Fruit fly (Drosophila melanogaster): ENCODE data around the gene MAGE.

The MAGE gene

dm6 chr3R:7171384-7172099, 16.6 kb upstream of the MAGE start:
- TF ChIP-seq CG16779 (tag; optimal IDR thresholded peaks at IDR 0.05) (peak; percentile 55), Sox15 (GFP tag; optimal IDR thresholded peaks at IDR 0.05) (no peak), CG15336 (GFP tag; IDR thresholded peaks at IDR 0.05) (peak; percentile 50), CG4318 (GFP tag; optimal IDR thresholded peaks at IDR 0.05) (no peak), CG7368 (GFP tag; optimal IDR thresholded peaks at IDR 0.05) (peak; percentile 34), fd59A (GFP tag; optimal IDR thresholded peaks at IDR 0.05) (peak; percentile 83), eg (GFP tag; IDR thresholded peaks at IDR 0.05) (no peak), Sox102F (GFP tag; optimal IDR thresholded peaks at IDR 0.05) (peak; percentile 6), vri (GFP tag; optimal IDR thresholded peaks at IDR 0.05) (no peak), achi (GFP tag; optimal IDR thresholded peaks at IDR 0.05) (peak; percentile 69), spab (GFP tag; optimal IDR thresholded peaks at IDR 0.05) (peak; percentile 71), CG11294 (GFP tag; IDR thresholded peaks at IDR 0.05) (no peak), pdm3 (GFP tag; optimal IDR thresholded peaks at IDR 0.05) (peak; percentile 71), CG8632 (GFP tag; optimal IDR thresholded peaks at IDR 0.05) (peak; percentile 21), cyc (GFP tag; optimal IDR thresholded peaks at IDR 0.05) (no peak), ss (GFP tag; optimal IDR thresholded peaks at IDR 0.05) (peak; percentile 86 to 87), Ets21C (GFP tag; optimal IDR thresholded peaks at IDR 0.05) (peak; percentile 14), CG6792 (GFP tag; optimal IDR thresholded peaks at IDR 0.05) (peak; percentile 47), CG11902 (GFP tag; optimal IDR thresholded peaks at IDR 0.05) (no peak), CG10669 (GFP tag; optimal IDR thresholded peaks at IDR 0.05) (peak; percentile 77), CG31627 (GFP tag; optimal IDR thresholded peaks at IDR 0.05) (peak; percentile 29), CG3032 (tag; optimal IDR thresholded peaks at IDR 0.05) (peak; percentile 86), Ets96B (tag; optimal IDR thresholded peaks at IDR 0.05) (peak; percentile 85), Hr38 (GFP tag; optimal IDR thresholded peaks at IDR 0.05) (no peak), lz (GFP tag; optimal IDR thresholded peaks at IDR 0.05) (peak; percentile 52), esn (GFP tag; optimal IDR thresholded peaks at IDR 0.05) (peak; percentile 60), CG6163 (GFP tag; IDR thresholded peaks at IDR 0.05) (0 out of 3 replicates have a peak, but pooled peaks have one; percentile 17), CG6808 (GFP tag; optimal IDR thresholded peaks at IDR 0.05) (peak; percentile 81), svp (GFP tag) (no peak), salr (GFP tag; optimal IDR thresholded peaks at IDR 0.05) (peak; percentile 55 to 71), net (GFP tag; optimal IDR thresholded peaks at IDR 0.05) (peak; percentile 51), dsx (GFP tag; optimal IDR thresholded peaks at IDR 0.05; ENCODE audit: poor library complexity, severe bottlenecking) (peak; percentile 83), CG9139 (GFP tag; optimal IDR thresholded peaks at IDR 0.05) (peak; percentile 57), acj6 (GFP tag; optimal IDR thresholded peaks at IDR 0.05) (peak; percentile 53), Lpt (GFP tag; optimal IDR thresholded peaks at IDR 0.05) (peak; percentile 53), Met (GFP tag; optimal IDR thresholded peaks at IDR 0.05) (peak; percentile 58), CG6276 (GFP tag; optimal IDR thresholded peaks at IDR 0.05) (no peak), CG1621 (tag; optimal IDR thresholded peaks at IDR 0.05) (peak; percentile 56), Eip93F (GFP tag; optimal IDR thresholded peaks at IDR 0.05) (no peak), fd85E (GFP tag; optimal IDR thresholded peaks at IDR 0.05) (no peak), CG3919 (GFP tag; optimal IDR thresholded peaks at IDR 0.05) (peak; percentile 66), Sox14 (GFP tag; optimal IDR thresholded peaks at IDR 0.05) (peak; percentile 79), Hr39 (GFP tag; optimal IDR thresholded peaks at IDR 0.05) (peak; percentile 44), Hr4 (GFP tag; optimal IDR thresholded peaks at IDR 0.05) (peak; percentile 47), CG32006 (GFP tag; optimal IDR thresholded peaks at IDR 0.05) (peak; percentile 55), Smox (GFP tag; optimal IDR thresholded peaks at IDR 0.05) (peak; percentile 30), CG11762 (GFP tag; optimal IDR thresholded peaks at IDR 0.05; ENCODE audit: insufficient read depth) (peak; percentile 14), OdsH (GFP tag; optimal IDR thresholded peaks at IDR 0.05) (peak; percentile 69), CG6854 (GFP tag; optimal IDR thresholded peaks at IDR 0.05) (no peak), fkh (GFP tag; optimal IDR thresholded peaks at IDR 0.05) (no peak)
